Worm (Caenorhabditis elegans) whole organism, L4 larva: Measurements from ENCODE around the gene clec-48.

ENCODE experiments used
- D1046.2 ChIP-seq: fragments of 200-800 bp; sonication (Bioruptor generic); IDR thresholded peaks from 2 replicates; pipeline ENCODE4 v1.3.6; 2022; ENCODE audit warnings: missing genetic modification characterization, missing compliant biosample characterization
- F44E2.7 ChIP-seq: fragments of 200-800 bp; sonication (Bioruptor generic); IDR thresholded peaks from 2 replicates; pipeline ENCODE4 v2.1.2; 2022; ENCODE audit warnings: missing genetic modification characterization, missing compliant biosample characterization
- F49E8.2 ChIP-seq: sonication (generic microtip); optimal IDR thresholded peaks from 2 replicates; lab custom pipeline; 2016; ENCODE audit warnings: missing compliant biosample characterization, mild to moderate bottlenecking, missing genetic modification characterization, borderline replicate concordance
- T20F7.1 ChIP-seq: fragments of 200-800 bp; sonication (Bioruptor generic); optimal IDR thresholded peaks from 2 replicates; lab custom pipeline; 2018; ENCODE audit warnings: mild to moderate bottlenecking, missing genetic modification characterization, missing compliant biosample characterization
- Y105C5A.15 ChIP-seq: fragments of 200-800 bp; sonication (Bioruptor generic); IDR thresholded peaks from 2 replicates; pipeline ENCODE4 v1.3.6; 2022; ENCODE audit warnings: missing genetic modification characterization, missing compliant biosample characterization
- Y75B8A.6 ChIP-seq: fragments of 200-800 bp; sonication (Bioruptor generic); IDR thresholded peaks from 2 replicates; pipeline ENCODE4 v1.3.6; 2022; ENCODE audit warnings: missing genetic modification reagents, missing genetic modification characterization, missing compliant biosample characterization
- aha-1 ChIP-seq: fragments of 150-350 bp; peaks from one replicate; lab custom pipeline; 2014; ENCODE audit warnings: missing biosample characterization, missing genetic modification characterization
- ceh-32 ChIP-seq: sonication (generic microtip); optimal IDR thresholded peaks from 2 replicates; lab custom pipeline; 2016; ENCODE audit warnings: mild to moderate bottlenecking, missing genetic modification characterization, missing compliant biosample characterization; ENCODE audit not compliant: poor library complexity
- ceh-62 ChIP-seq: sonication (generic microtip); optimal IDR thresholded peaks from 2 replicates; lab custom pipeline; 2017; ENCODE audit warnings: missing biosample characterization, missing genetic modification characterization
- daf-19 ChIP-seq: fragments of 200-800 bp; sonication (Bioruptor generic); conservative IDR thresholded peaks from 2 replicates; pipeline ENCODE4 v1.3.6; 2022; ENCODE audit warnings: missing genetic modification characterization, missing compliant biosample characterization
- duxl-1 ChIP-seq: sonication (generic microtip); optimal IDR thresholded peaks from 2 replicates; lab custom pipeline; 2016; ENCODE audit warnings: mild to moderate bottlenecking, missing genetic modification characterization, moderate library complexity, missing compliant biosample characterization; ENCODE audit not compliant: poor library complexity
- dve-1 ChIP-seq: sonication (generic microtip); optimal IDR thresholded peaks from 2 replicates; lab custom pipeline; 2017; ENCODE audit warnings: antibody characterized with exemption, mild to moderate bottlenecking, missing genetic modification characterization, missing compliant biosample characterization; ENCODE audit not compliant: insufficient read depth
- fkh-10 ChIP-seq: fragments of 150-350 bp; optimal IDR thresholded peaks from 2 replicates; lab custom pipeline; 2014; ENCODE audit warnings: missing biosample characterization, missing genetic modification reagents, missing genetic modification characterization
- fos-1 ChIP-seq: fragments of 150-350 bp; optimal IDR thresholded peaks from 2 replicates; lab custom pipeline; 2014; ENCODE audit warnings: missing biosample characterization, missing genetic modification characterization
- jun-1 ChIP-seq: fragments of 150-350 bp; optimal IDR thresholded peaks from 2 replicates; lab custom pipeline; 2014; ENCODE audit warnings: missing biosample characterization, missing genetic modification reagents, missing genetic modification characterization
- lim-7 ChIP-seq: fragments of 200-800 bp; sonication (Bioruptor generic); IDR thresholded peaks from 2 replicates; pipeline ENCODE4 v1.3.6; 2022; ENCODE audit warnings: missing genetic modification characterization, missing compliant biosample characterization
- lin-15B ChIP-seq: fragments of 150-350 bp; sonication (generic microtip); optimal IDR thresholded peaks from 3 replicates; lab custom pipeline; 2014; ENCODE audit warnings: missing biosample characterization, missing genetic modification characterization
- lir-3 ChIP-seq: sonication (generic microtip); optimal IDR thresholded peaks from 2 replicates; lab custom pipeline; 2016; ENCODE audit warnings: mild to moderate bottlenecking, missing genetic modification characterization, missing compliant biosample characterization
- madf-5 ChIP-seq, 2 experiments: fragments of 200-800 bp; sonication (Bioruptor generic); IDR thresholded peaks; 2 replicates each; pipeline ENCODE4 v1.3.6; 2022; ENCODE audit warnings: missing compliant biosample characterization in 2 of 2, missing genetic modification characterization in 2 of 2
- mdl-1 ChIP-seq, 2 experiments: fragments of 150-350 bp in 1 of 2; sonication (generic microtip) in 1 of 2; optimal IDR thresholded peaks; 2 replicates each; lab custom pipeline; 2014 to 2017; ENCODE audit warnings: missing biosample characterization in 2 of 2, missing genetic modification characterization in 2 of 2
- mep-1 ChIP-seq: fragments of 150-350 bp; sonication (generic microtip); optimal IDR thresholded peaks from 3 replicates; lab custom pipeline; 2014; ENCODE audit warnings: missing biosample characterization, missing genetic modification characterization
- mxl-2 ChIP-seq: fragments of 200-800 bp; sonication (Bioruptor generic); conservative IDR thresholded peaks from 2 replicates; pipeline ENCODE4 v1.3.6; 2022; ENCODE audit warnings: missing genetic modification reagents, missing genetic modification characterization, missing compliant biosample characterization
- nhr-25 ChIP-seq: sonication (generic microtip); optimal IDR thresholded peaks from 2 replicates; lab custom pipeline; 2017; ENCODE audit warnings: missing genetic modification characterization, mild to moderate bottlenecking, missing compliant biosample characterization, antibody characterized with exemption, moderate library complexity, borderline replicate concordance; ENCODE audit not compliant: insufficient read depth
- nhr-28 ChIP-seq: fragments of 150-350 bp; optimal IDR thresholded peaks from 2 replicates; lab custom pipeline; 2014; ENCODE audit warnings: missing biosample characterization, missing genetic modification characterization
- nhr-41 ChIP-seq: fragments of 200-800 bp; sonication (Bioruptor generic); IDR thresholded peaks from 2 replicates; pipeline ENCODE4 v1.3.6; 2022; ENCODE audit warnings: missing genetic modification reagents, missing genetic modification characterization, missing compliant biosample characterization
- sdz-12 ChIP-seq: fragments of 200-800 bp; sonication (Bioruptor generic); optimal IDR thresholded peaks from 2 replicates; lab custom pipeline; 2018; ENCODE audit warnings: mild to moderate bottlenecking, missing genetic modification characterization, missing compliant biosample characterization
- skn-1 ChIP-seq: fragments of 150-350 bp; optimal IDR thresholded peaks from 2 replicates; lab custom pipeline; 2014; ENCODE audit warnings: missing biosample characterization, missing genetic modification characterization
- snpc-1.2 ChIP-seq: fragments of 200-800 bp; sonication (Bioruptor generic); IDR thresholded peaks from 2 replicates; pipeline ENCODE4 v1.3.6; 2022; ENCODE audit warnings: missing genetic modification reagents, missing genetic modification characterization, missing compliant biosample characterization
- snpc-4 ChIP-seq: fragments of 150-350 bp; optimal IDR thresholded peaks from 2 replicates; lab custom pipeline; 2014; ENCODE audit warnings: missing biosample characterization, missing genetic modification characterization
- unc-62 ChIP-seq, 3 experiments: fragments of 150-350 bp in 1 of 3; sonication (generic microtip); optimal IDR thresholded peaks in 2 of 3; peaks in 1 of 3; 1 replicate in 1 of 3; 2 replicates in 2 of 3; lab custom pipeline; 2014 to 2017; ENCODE audit warnings: missing biosample characterization in 3 of 3, missing genetic modification characterization in 3 of 3, missing genetic modification reagents in 3 of 3, missing genotype in 1 of 3
- vab-7 ChIP-seq: fragments of 200-800 bp; sonication (Bioruptor generic); IDR thresholded peaks from 2 replicates; pipeline ENCODE4 v1.3.6; 2022; ENCODE audit warnings: missing genetic modification reagents, missing genetic modification characterization, missing compliant biosample characterization
- zag-1 ChIP-seq: fragments of 150-350 bp; optimal IDR thresholded peaks from 2 replicates; lab custom pipeline; 2014; ENCODE audit warnings: missing biosample characterization, missing genetic modification characterization
- zfp-3 ChIP-seq: fragments of 200-800 bp; sonication (Bioruptor generic); conservative IDR thresholded peaks from 2 replicates; pipeline ENCODE4 v1.3.6; 2022; ENCODE audit warnings: missing genetic modification reagents, missing genetic modification characterization, missing compliant biosample characterization
- ztf-7 ChIP-seq: fragments of 150-350 bp; optimal IDR thresholded peaks from 2 replicates; lab custom pipeline; 2014; ENCODE audit warnings: missing biosample characterization, missing genetic modification characterization

Gene clec-48

ce11 chrV:18133177-18133576, 24.6 kb upstream of the clec-48 start, which contains the start of gene Y37H2A.18:
Y37H2A.18 (minus strand) TSS chrV:18133277.
- no peak for TF ChIP-seq D1046.2 (GFP tag; lab: Robert Waterston, UW)
- TF ChIP-seq lin-15B: no peak
- no peak for TF ChIP-seq skn-1
- TF ChIP-seq nhr-25: no peak
- TF ChIP-seq duxl-1 (tag; lab: Kevin White, UChicago): no peak
- no peak for TF ChIP-seq jun-1
- no peak for TF ChIP-seq zag-1 (tag; lab: Kevin White, UChicago)
- TF ChIP-seq vab-7 (GFP tag; lab: Robert Waterston, UW): no peak
- TF ChIP-seq madf-5 (GFP tag; IDR thresholded peaks at IDR 0.05; lab: Robert Waterston, UW): no peak
- no peak for TF ChIP-seq F44E2.7 (GFP tag; lab: Robert Waterston, UW)
- TF ChIP-seq aha-1 (tag; lab: Kevin White, UChicago): no peak
- TF ChIP-seq, all 104 proteins: peak for 0

- TF ChIP-seq aha-1 (tag; lab: Kevin White, UChicago) (peak; percentile 50), fkh-10 (GFP tag; lab: Kevin White, UChicago) (no peak)
Observed at ce11 chrV:18134378-18134777, 23.4 kb upstream of the clec-48 start, which contains the start of gene Y37H2A.7. Y37H2A.7 (minus strand) TSS chrV:18134478.

- TF ChIP-seq F49E8.2 (tag; lab: Kevin White, UChicago) (no peak), lir-3 (tag; lab: Kevin White, UChicago) (no peak), nhr-41 (GFP tag; lab: Robert Waterston, UW) (no peak), daf-19 (GFP tag; lab: Robert Waterston, UW) (no peak), zfp-3 (GFP tag; lab: Robert Waterston, UW) (no peak), unc-62 (GFP tag; optimal IDR thresholded peaks at IDR 0.05 in 1 of 2; lab: Kevin White, UChicago) (no peak), unc-62 (tag; optimal IDR thresholded peaks at IDR 0.05; lab: Kevin White, UChicago) (no peak), mdl-1 (tag; optimal IDR thresholded peaks at IDR 0.05; lab: Kevin White, UChicago) (no peak), snpc-4 (tag; lab: Kevin White, UChicago) (no peak), T20F7.1 (GFP tag; lab: Kevin White, UChicago) (no peak), dve-1 (tag; lab: Kevin White, UChicago) (no peak), sdz-12 (no peak), mxl-2 (GFP tag; lab: Robert Waterston, UW) (no peak)
- TF ChIP-seq, all 104 proteins: peak for 0
Observed at ce11 chrV:18137679-18138078, 20.1 kb upstream of the clec-48 start.

- TF ChIP-seq ztf-7 (tag; lab: Kevin White, UChicago) (no peak), fos-1 (tag; lab: Kevin White, UChicago) (no peak), skn-1 (no peak), zfp-3 (GFP tag; lab: Robert Waterston, UW) (no peak), lim-7 (GFP tag; lab: Robert Waterston, UW) (no peak), Y105C5A.15 (no peak), D1046.2 (GFP tag; lab: Robert Waterston, UW) (no peak), snpc-1.2 (GFP tag; lab: Robert Waterston, UW) (no peak), ceh-62 (tag; lab: Kevin White, UChicago) (no peak), Y75B8A.6 (GFP tag; lab: Robert Waterston, UW) (no peak), mep-1 (tag; lab: Kevin White, UChicago) (no peak), ceh-32 (no peak), nhr-28 (tag; lab: Kevin White, UChicago) (no peak)
- TF ChIP-seq, all 104 proteins: peak for 0
Observed at ce11 chrV:18138695-18139094, 19.1 kb upstream of the clec-48 start, which contains the start of gene Y37H2A.10. Y37H2A.10 (plus strand) TSS chrV:18138995.
